Fruit fly (Drosophila melanogaster) whole organism, adult: Measurements from ENCODE around the gene dUTPase.
A peak's percentile ranks its signal among the peaks of the same experiment; 100 is the strongest.

ENCODE experiments used
- CG11617 ChIP-seq: fragments of 200-800 bp; sonication (Bioruptor generic); optimal IDR thresholded peaks from 2 replicates; lab custom pipeline; 2017; ENCODE audit warnings: mild to moderate bottlenecking, missing biosample characterization, missing genetic modification reagents, missing genetic modification characterization
- CG12768 ChIP-seq: fragments of 200-800 bp; sonication (Bioruptor generic); optimal IDR thresholded peaks from 2 replicates; lab custom pipeline; 2017; ENCODE audit warnings: missing biosample characterization, missing genetic modification characterization, mild to moderate bottlenecking, moderate library complexity, missing genetic modification reagents
- CG14711 ChIP-seq: fragments of 200-800 bp; sonication (Bioruptor generic); optimal IDR thresholded peaks from 2 replicates; lab custom pipeline; 2018; ENCODE audit warnings: missing biosample characterization, mild to moderate bottlenecking, missing genetic modification characterization, moderate library complexity
- CG1620 ChIP-seq: fragments of 200-800 bp; sonication (Bioruptor generic); optimal IDR thresholded peaks from 2 replicates; lab custom pipeline; 2016; ENCODE audit warnings: missing biosample characterization, missing genetic modification characterization
- CG33017 ChIP-seq: fragments of 200-800 bp; sonication (Bioruptor generic); optimal IDR thresholded peaks from 2 replicates; lab custom pipeline; 2018; ENCODE audit warnings: missing biosample characterization, mild to moderate bottlenecking, missing genetic modification characterization, moderate library complexity
- CG5204 ChIP-seq: fragments of 200-800 bp; sonication (Bioruptor generic); optimal IDR thresholded peaks from 2 replicates; lab custom pipeline; 2016; ENCODE audit warnings: missing biosample characterization, missing genetic modification characterization
- CG7045 ChIP-seq: fragments of 200-800 bp; sonication (Bioruptor generic); optimal IDR thresholded peaks from 2 replicates; lab custom pipeline; 2017; ENCODE audit warnings: missing biosample characterization, mild to moderate bottlenecking, missing genetic modification characterization
- CG7101 ChIP-seq: fragments of 200-800 bp; sonication (Bioruptor generic); optimal IDR thresholded peaks from 2 replicates; lab custom pipeline; 2018; ENCODE audit warnings: missing biosample characterization, mild to moderate bottlenecking, missing genetic modification characterization, moderate library complexity
- Clk ChIP-seq: fragments of 200-800 bp; sonication (Bioruptor generic); optimal IDR thresholded peaks from 2 replicates; lab custom pipeline; 2017; ENCODE audit warnings: missing biosample characterization, missing genetic modification characterization
- Crg-1 ChIP-seq: fragments of 200-800 bp; sonication (Bioruptor generic); optimal IDR thresholded peaks from 2 replicates; lab custom pipeline; 2016; ENCODE audit warnings: missing biosample characterization, missing genetic modification characterization
- Hr96 ChIP-seq: fragments of 200-800 bp; sonication (Bioruptor generic); optimal IDR thresholded peaks from 2 replicates; lab custom pipeline; 2016; ENCODE audit warnings: missing biosample characterization, missing genetic modification characterization
- Mnt ChIP-seq: fragments of 200-800 bp; sonication (Bioruptor generic); optimal IDR thresholded peaks from 2 replicates; lab custom pipeline; 2016; ENCODE audit warnings: missing biosample characterization, mild to moderate bottlenecking, missing genetic modification characterization
- bab1 ChIP-seq: fragments of 200-800 bp; sonication (Bioruptor generic); optimal IDR thresholded peaks from 3 replicates; lab custom pipeline; 2019; ENCODE audit warnings: missing biosample characterization, mild to moderate bottlenecking, missing genetic modification characterization, moderate library complexity
- cic ChIP-seq: fragments of 200-800 bp; sonication (Bioruptor generic); optimal IDR thresholded peaks from 2 replicates; lab custom pipeline; 2017; ENCODE audit warnings: missing biosample characterization, mild to moderate bottlenecking, missing genetic modification characterization, moderate library complexity
- cnc ChIP-seq, 2 experiments: fragments of >200 bp; optimal IDR thresholded peaks; 2 replicates each; lab custom pipeline; 2017
- kay ChIP-seq: fragments of 200-800 bp; sonication (Bioruptor generic); peaks from one replicate; lab custom pipeline; 2016; ENCODE audit warnings: missing biosample characterization, missing genetic modification characterization, borderline replicate concordance
- ovo ChIP-seq: fragments of 200-800 bp; sonication (Bioruptor generic); optimal IDR thresholded peaks from 2 replicates; lab custom pipeline; 2016; ENCODE audit warnings: missing biosample characterization, missing genetic modification characterization
- pad ChIP-seq: fragments of 200-800 bp; sonication (Bioruptor generic); optimal IDR thresholded peaks from 3 replicates; lab custom pipeline; 2017; ENCODE audit warnings: missing biosample characterization, missing genetic modification characterization, mild to moderate bottlenecking, moderate library complexity, missing genetic modification reagents
- tj ChIP-seq: fragments of 200-800 bp; sonication (Bioruptor generic); optimal IDR thresholded peaks from 3 replicates; lab custom pipeline; 2017; ENCODE audit warnings: missing biosample characterization, mild to moderate bottlenecking, missing genetic modification characterization, moderate library complexity
- toe ChIP-seq: fragments of 200-800 bp; sonication (Bioruptor generic); optimal IDR thresholded peaks from 2 replicates; lab custom pipeline; 2016; ENCODE audit warnings: missing biosample characterization, missing genetic modification characterization

Gene dUTPase

dm6 chr2L:11048307-11048706 lies 37.2 kb downstream of the dUTPase start:
- no peak for TF ChIP-seq Mnt
- TF ChIP-seq CG7101 = no peak
- no peak for TF ChIP-seq ovo (GFP tag; lab: Kevin White, UChicago)
- TF ChIP-seq CG14711 (tag; lab: Kevin White, UChicago) = no peak
- TF ChIP-seq kay = no peak
- no peak for TF ChIP-seq CG5204
- no peak for TF ChIP-seq CG11617 (GFP tag; lab: Kevin White, UChicago)
- no peak for TF ChIP-seq cic
- no peak for TF ChIP-seq Clk (GFP tag; lab: Kevin White, UChicago)
- no peak for TF ChIP-seq toe (GFP tag; lab: Kevin White, UChicago)
- no peak for TF ChIP-seq Hr96 (GFP tag; lab: Kevin White, UChicago)
- TF ChIP-seq tj = no peak
- no peak for TF ChIP-seq CG7045 (GFP tag; lab: Kevin White, UChicago)
- no peak for TF ChIP-seq cnc (optimal IDR thresholded peaks at IDR 0.05; lab: Kevin White, UChicago)
- no peak for TF ChIP-seq pad (GFP tag; lab: Kevin White, UChicago)
- no peak for TF ChIP-seq CG1620
- no peak for TF ChIP-seq CG12768

- TF ChIP-seq tj (peak; percentile 89), CG7101 (no peak), CG1620 (no peak)
Measured at dm6 chr2L:11049723-11050122, 38.6 kb downstream of the dUTPase start.

dm6 chr2L:11051644-11052492 lies 40.8 kb downstream of the dUTPase start:
- no peak for TF ChIP-seq tj
- no peak for TF ChIP-seq cic
- TF ChIP-seq CG5204 = no peak
- no peak for TF ChIP-seq toe (GFP tag; lab: Kevin White, UChicago)
- no peak for TF ChIP-seq CG7101
- TF ChIP-seq CG7045 (GFP tag; lab: Kevin White, UChicago) = no peak
- no peak for TF ChIP-seq bab1 (GFP tag; lab: Kevin White, UChicago)
- TF ChIP-seq pad (GFP tag; lab: Kevin White, UChicago) = no peak
- no peak for TF ChIP-seq Clk (GFP tag; lab: Kevin White, UChicago)
- no peak for TF ChIP-seq Mnt
- TF ChIP-seq CG11617 (GFP tag; lab: Kevin White, UChicago) = no peak
- TF ChIP-seq cnc (optimal IDR thresholded peaks at IDR 0.05; lab: Kevin White, UChicago) = no peak

- TF ChIP-seq Hr96 (GFP tag; lab: Kevin White, UChicago) (no peak), pad (GFP tag; lab: Kevin White, UChicago) (no peak), CG7045 (GFP tag; lab: Kevin White, UChicago) (no peak)
Measured at dm6 chr2L:11052493-11052788, 41.3 kb downstream of the dUTPase start.

dm6 chr2L:11053018-11053807 lies 42.1 kb downstream of the dUTPase start:
- TF ChIP-seq CG33017 (tag; lab: Kevin White, UChicago) (no peak), kay (peak; percentile 60)

- no peak for TF ChIP-seq Hr96 (GFP tag; lab: Kevin White, UChicago)
- no peak for TF ChIP-seq Crg-1
- TF ChIP-seq toe (GFP tag; lab: Kevin White, UChicago) = no peak
- TF ChIP-seq tj = no peak
- TF ChIP-seq Mnt = no peak
- no peak for TF ChIP-seq ovo (GFP tag; lab: Kevin White, UChicago)
- TF ChIP-seq CG33017 (tag; lab: Kevin White, UChicago) = no peak
Measured at dm6 chr2L:11056791-11057332, 45.8 kb downstream of the dUTPase start.

- TF ChIP-seq CG7045 (GFP tag; lab: Kevin White, UChicago) (peak; percentile 51), CG5204 (peak; percentile 81), CG11617 (GFP tag; lab: Kevin White, UChicago) (peak; percentile 63), bab1 (GFP tag; lab: Kevin White, UChicago) (peak; percentile 75), CG33017 (tag; lab: Kevin White, UChicago) (peak; percentile 25), cnc (optimal IDR thresholded peaks at IDR 0.05; lab: Kevin White, UChicago) (no peak), toe (GFP tag; lab: Kevin White, UChicago) (peak; percentile 38), Crg-1 (no peak), cic (peak; percentile 70), tj (peak; percentile 40), Hr96 (GFP tag; lab: Kevin White, UChicago) (peak; percentile 41), Clk (GFP tag; lab: Kevin White, UChicago) (no peak), pad (GFP tag; lab: Kevin White, UChicago) (peak; percentile 54), CG12768 (peak; percentile 71), CG1620 (peak; percentile 34), kay (peak; percentile 96), CG7101 (peak; percentile 44), ovo (GFP tag; lab: Kevin White, UChicago) (peak; percentile 11), CG14711 (tag; lab: Kevin White, UChicago) (peak; percentile 16), Mnt (peak; percentile 59)
Measured at dm6 chr2L:11057333-11058110, 46.4 kb downstream of the dUTPase start.
